Fruit fly (Drosophila melanogaster) whole organism, pupa: ENCODE measurements around the gene Vsx2.

ENCODE experiments used
- CG10348 ChIP-seq: fragments of 200-800 bp; sonication (Bioruptor generic); IDR thresholded peaks from 2 replicates; pipeline ENCODE4 v1.3.6; 2022; ENCODE audit warnings: missing biosample characterization, missing genetic modification characterization
- CG12605 ChIP-seq: fragments of 200-800 bp; sonication (Bioruptor generic); IDR thresholded peaks from 2 replicates; pipeline ENCODE4 v1.3.6; 2022; ENCODE audit warnings: missing biosample characterization, missing genetic modification characterization
- CG13204 ChIP-seq: fragments of 200-800 bp; sonication (Bioruptor generic); optimal IDR thresholded peaks from 2 replicates; lab custom pipeline; 2018; ENCODE audit warnings: missing biosample characterization, mild to moderate bottlenecking, missing genetic modification characterization, moderate library complexity
- CG14655 ChIP-seq: fragments of 200-800 bp; sonication (Bioruptor generic); optimal IDR thresholded peaks from 3 replicates; lab custom pipeline; 2017; ENCODE audit warnings: mild to moderate bottlenecking, missing biosample characterization, missing genetic modification reagents, missing genetic modification characterization
- CG15710 ChIP-seq: fragments of 200-800 bp; sonication (Bioruptor generic); optimal IDR thresholded peaks from 2 replicates; lab custom pipeline; 2018; ENCODE audit warnings: missing biosample characterization, mild to moderate bottlenecking, missing genetic modification characterization, moderate library complexity
- CG17806 ChIP-seq: fragments of 200-800 bp; sonication (Bioruptor generic); optimal IDR thresholded peaks from 2 replicates; lab custom pipeline; 2018; ENCODE audit warnings: missing biosample characterization, mild to moderate bottlenecking, missing genetic modification characterization, moderate library complexity
- CG32121 ChIP-seq: fragments of 200-800 bp; sonication (Bioruptor generic); IDR thresholded peaks from 2 replicates; pipeline ENCODE4 v1.3.6; 2022; ENCODE audit warnings: missing biosample characterization, missing genetic modification characterization
- CG34367 ChIP-seq: fragments of 200-800 bp; sonication (Bioruptor generic); optimal IDR thresholded peaks from 2 replicates; lab custom pipeline; 2018; ENCODE audit warnings: missing biosample characterization, mild to moderate bottlenecking, missing genetic modification characterization
- CG4496 ChIP-seq: fragments of 200-800 bp; sonication (Bioruptor generic); IDR thresholded peaks from 3 replicates; pipeline ENCODE4 v1.3.6; 2022; ENCODE audit warnings: missing biosample characterization, missing genetic modification characterization
- CG8159 ChIP-seq: fragments of 200-800 bp; sonication (Bioruptor generic); optimal IDR thresholded peaks from 3 replicates; lab custom pipeline; 2018; ENCODE audit warnings: missing biosample characterization, mild to moderate bottlenecking, missing genetic modification characterization, moderate library complexity
- CG8301 ChIP-seq: fragments of 200-800 bp; sonication (Bioruptor generic); optimal IDR thresholded peaks from 2 replicates; lab custom pipeline; 2018; ENCODE audit warnings: missing biosample characterization, mild to moderate bottlenecking, missing genetic modification characterization
- CG9948 ChIP-seq: fragments of 200-800 bp; sonication (Bioruptor generic); optimal IDR thresholded peaks from 2 replicates; lab custom pipeline; 2018; ENCODE audit warnings: missing biosample characterization, mild to moderate bottlenecking, missing genetic modification characterization, moderate library complexity
- D1 ChIP-seq: fragments of 200-800 bp; sonication (Bioruptor generic); optimal IDR thresholded peaks from 2 replicates; lab custom pipeline; 2018; ENCODE audit warnings: missing biosample characterization, mild to moderate bottlenecking, missing genetic modification characterization, moderate library complexity
- EcR ChIP-seq: fragments of 200-800 bp; sonication (Bioruptor generic); optimal IDR thresholded peaks from 3 replicates; lab custom pipeline; 2019; ENCODE audit warnings: missing biosample characterization, missing genetic modification characterization, mild to moderate bottlenecking, moderate library complexity, missing genetic modification reagents
- Ets98B ChIP-seq: fragments of 200-800 bp; sonication (Bioruptor generic); IDR thresholded peaks from 2 replicates; pipeline ENCODE4 v1.3.6; 2022; ENCODE audit warnings: missing biosample characterization, missing genetic modification characterization
- Pif1A ChIP-seq: fragments of 200-800 bp; sonication (Bioruptor generic); optimal IDR thresholded peaks from 3 replicates; lab custom pipeline; 2016; ENCODE audit warnings: missing biosample characterization, missing genetic modification characterization
- Pif1B ChIP-seq: fragments of 200-800 bp; sonication (Bioruptor generic); optimal IDR thresholded peaks from 3 replicates; lab custom pipeline; 2016; ENCODE audit warnings: missing biosample characterization, missing genetic modification characterization
- Snoo ChIP-seq: fragments of 200-800 bp; sonication (Bioruptor generic); optimal IDR thresholded peaks from 3 replicates; lab custom pipeline; 2017; ENCODE audit warnings: missing biosample characterization, mild to moderate bottlenecking, missing genetic modification characterization, inconsistent platforms
- fd96Ca ChIP-seq: fragments of 200-800 bp; sonication (Bioruptor generic); IDR thresholded peaks from 3 replicates; pipeline ENCODE4 v1.3.6; 2022; ENCODE audit warnings: missing biosample characterization, missing genetic modification characterization
- gl ChIP-seq: fragments of 200-800 bp; sonication (Bioruptor generic); optimal IDR thresholded peaks from 2 replicates; lab custom pipeline; 2018; ENCODE audit warnings: missing biosample characterization, mild to moderate bottlenecking, missing genetic modification characterization
- rn ChIP-seq: fragments of 200-800 bp; sonication (Bioruptor generic); IDR thresholded peaks from 2 replicates; pipeline ENCODE4 v1.3.6; 2022; ENCODE audit warnings: missing biosample characterization, missing genetic modification characterization

Vsx2 gene

DNA sequence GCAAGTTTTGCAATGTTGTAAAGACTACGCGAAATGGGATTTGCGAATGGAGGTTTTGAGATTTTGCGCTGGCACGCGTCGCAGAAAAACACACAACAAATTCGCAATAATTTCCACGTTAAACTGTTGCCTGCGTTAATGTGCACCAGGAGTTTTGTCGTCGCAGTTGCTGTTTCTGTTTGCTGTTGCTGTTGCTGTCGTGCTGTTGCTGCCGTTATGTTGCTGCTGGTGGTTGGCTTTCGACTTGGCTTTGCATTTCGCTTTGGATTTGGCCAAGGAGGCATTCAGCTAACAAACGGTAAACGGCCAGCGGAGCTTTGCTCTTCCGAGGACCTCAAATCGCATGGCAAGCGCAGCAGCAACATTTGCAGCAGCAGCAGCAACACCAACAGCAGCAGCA, at the start of gene Vsx2:
TSS of gene Vsx2 (minus strand) at position 101 of the 400 bp plus-strand sequence.
- TF ChIP-seq Pif1B = no peak
- TF ChIP-seq CG8301 (tag; lab: Kevin White, UChicago) = no peak
- TF ChIP-seq CG13204 (GFP tag; lab: Kevin White, UChicago) = no peak
- no peak for TF ChIP-seq Pif1A (GFP tag; lab: Kevin White, UChicago)
- TF ChIP-seq CG9948 (tag; lab: Kevin White, UChicago) = no peak
- no peak for TF ChIP-seq CG8159 (tag; lab: Kevin White, UChicago)
- no peak for TF ChIP-seq Snoo
- TF ChIP-seq CG32121 (GFP tag; lab: Robert Waterston, UW) = no peak
- no peak for TF ChIP-seq Ets98B (GFP tag; lab: Robert Waterston, UW)

DNA sequence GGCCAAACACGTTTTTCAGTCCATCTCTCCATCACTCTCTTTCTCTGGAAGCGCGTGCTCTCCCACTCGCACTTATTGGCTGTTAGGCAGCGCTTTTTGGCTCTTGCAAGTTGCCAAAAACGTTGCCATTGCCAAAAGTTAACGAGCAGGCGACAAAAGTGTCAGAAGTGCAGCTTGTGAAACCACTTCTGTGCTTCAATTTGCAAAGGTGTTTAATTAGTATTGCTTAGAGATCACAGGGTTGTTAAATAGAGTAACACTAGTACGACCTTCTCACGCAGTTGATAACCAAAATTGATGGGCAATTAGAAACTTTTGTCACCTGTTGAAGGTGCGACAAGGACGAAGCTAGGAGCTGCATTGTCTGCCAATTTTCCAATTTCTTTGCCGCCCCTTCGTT, 48.5 kb upstream of the Vsx2 start:
- peak; percentile 72 for TF ChIP-seq CG4496
- TF ChIP-seq CG10348 (GFP tag; lab: Robert Waterston, UW) = 0 out of 2 replicates have a peak, but pooled peaks have one; percentile 40
- no peak for TF ChIP-seq CG14655 (GFP tag; lab: Kevin White, UChicago)
- peak; percentile 61 for TF ChIP-seq Snoo
- peak; percentile 57; the same call in 1 of the 2 replicates for TF ChIP-seq Ets98B (GFP tag; lab: Robert Waterston, UW)
- no peak for TF ChIP-seq CG15710 (tag; lab: Kevin White, UChicago)
- peak; percentile 58; the same call in 1 of the 2 replicates for TF ChIP-seq CG32121 (GFP tag; lab: Robert Waterston, UW)
- 0 out of 2 replicates have a peak, but pooled peaks have one; percentile 32 for TF ChIP-seq CG12605 (GFP tag; lab: Robert Waterston, UW)
- peak; percentile 68; the same call in 2 of the 3 replicates for TF ChIP-seq fd96Ca (GFP tag; lab: Robert Waterston, UW)

- TF ChIP-seq D1 (tag; lab: Kevin White, UChicago) = no peak
- no peak for TF ChIP-seq CG12605 (GFP tag; lab: Robert Waterston, UW)
- no peak for TF ChIP-seq CG9948 (tag; lab: Kevin White, UChicago)
- TF ChIP-seq gl = no peak
Measured at dm6 chrX:5607647-5608046, 47.7 kb upstream of the Vsx2 start.

- TF ChIP-seq rn (GFP tag; lab: Robert Waterston, UW) (no peak), CG4496 (no peak), CG9948 (tag; lab: Kevin White, UChicago) (no peak), Ets98B (GFP tag; lab: Robert Waterston, UW) (no peak), CG14655 (GFP tag; lab: Kevin White, UChicago) (no peak)
Measured at dm6 chrX:5606324-5606723, 46.3 kb upstream of the Vsx2 start.

- TF ChIP-seq CG8301 (tag; lab: Kevin White, UChicago) (no peak), Snoo (no peak), Ets98B (GFP tag; lab: Robert Waterston, UW) (no peak), EcR (GFP tag; lab: Kevin White, UChicago) (no peak), CG17806 (tag; lab: Kevin White, UChicago) (no peak), CG8159 (tag; lab: Kevin White, UChicago) (no peak), CG34367 (tag; lab: Kevin White, UChicago) (no peak)
Measured at dm6 chrX:5604181-5604580, 44.2 kb upstream of the Vsx2 start.

DNA sequence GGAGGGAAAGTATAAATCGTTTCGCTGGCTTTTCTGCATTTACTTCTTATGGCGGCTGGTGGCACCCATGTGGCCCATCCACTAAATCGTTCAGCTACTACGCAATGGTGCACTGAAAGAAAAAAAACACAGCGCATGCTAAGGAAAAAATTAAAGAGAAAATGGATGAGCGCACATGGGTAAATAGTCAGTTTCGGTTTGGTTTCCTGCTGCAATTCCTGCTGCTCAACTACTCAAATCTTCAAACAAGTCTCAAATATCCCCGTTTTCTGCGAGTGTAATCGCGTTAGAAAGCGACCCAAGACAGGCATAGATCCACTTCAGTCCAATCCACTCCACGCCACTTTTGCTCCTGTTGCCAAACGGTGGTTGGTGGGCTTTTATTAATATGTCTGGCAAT, 43.0 kb upstream of the Vsx2 start:
- TF ChIP-seq Pif1A (GFP tag; lab: Kevin White, UChicago) = no peak
- TF ChIP-seq CG8159 (tag; lab: Kevin White, UChicago) = no peak
- TF ChIP-seq CG15710 (tag; lab: Kevin White, UChicago) = no peak
- TF ChIP-seq gl = no peak
- TF ChIP-seq CG32121 (GFP tag; lab: Robert Waterston, UW) = no peak
- no peak for TF ChIP-seq CG4496
- no peak for TF ChIP-seq CG13204 (GFP tag; lab: Kevin White, UChicago)
- TF ChIP-seq fd96Ca (GFP tag; lab: Robert Waterston, UW) = no peak
- TF ChIP-seq CG12605 (GFP tag; lab: Robert Waterston, UW) = no peak
- no peak for TF ChIP-seq CG10348 (GFP tag; lab: Robert Waterston, UW)
- no peak for TF ChIP-seq EcR (GFP tag; lab: Kevin White, UChicago)
- TF ChIP-seq CG17806 (tag; lab: Kevin White, UChicago) = no peak
- TF ChIP-seq CG8301 (tag; lab: Kevin White, UChicago) = no peak
- TF ChIP-seq Ets98B (GFP tag; lab: Robert Waterston, UW) = no peak
- TF ChIP-seq CG34367 (tag; lab: Kevin White, UChicago) = no peak
- TF ChIP-seq CG9948 (tag; lab: Kevin White, UChicago) = no peak

- no peak for TF ChIP-seq rn (GFP tag; lab: Robert Waterston, UW)
- TF ChIP-seq CG14655 (GFP tag; lab: Kevin White, UChicago) = no peak
- TF ChIP-seq Snoo = no peak
- no peak for TF ChIP-seq D1 (tag; lab: Kevin White, UChicago)
- no peak for TF ChIP-seq CG12605 (GFP tag; lab: Robert Waterston, UW)
- no peak for TF ChIP-seq CG8301 (tag; lab: Kevin White, UChicago)
- TF ChIP-seq Pif1B = no peak
Measured at dm6 chrX:5602308-5602707, 42.3 kb upstream of the Vsx2 start.
